Fruit fly (Drosophila melanogaster) whole organism, embryonic: ENCODE data around the gene CAH9.
A peak's percentile ranks its signal among the peaks of the same experiment; 100 is the strongest.

Experiments
- Atf-2 ChIP-seq: fragments of 200-800 bp; sonication (Bioruptor generic); optimal IDR thresholded peaks from 2 replicates; lab custom pipeline; 2016; ENCODE audit warnings: missing biosample characterization, missing genetic modification characterization
- CG10366 ChIP-seq: fragments of 200-800 bp; sonication (Bioruptor generic); IDR thresholded peaks from 2 replicates; pipeline ENCODE4 v1.3.6; 2022; ENCODE audit warnings: missing biosample characterization, missing genetic modification characterization
- CG10543 ChIP-seq: fragments of 200-800 bp; sonication (Bioruptor generic); optimal IDR thresholded peaks from 3 replicates; lab custom pipeline; 2017; ENCODE audit warnings: missing biosample characterization, mild to moderate bottlenecking, missing genetic modification characterization, moderate library complexity
- CG10565 ChIP-seq: fragments of 200-800 bp; sonication (Bioruptor generic); optimal IDR thresholded peaks from 3 replicates; lab custom pipeline; 2016; ENCODE audit warnings: missing biosample characterization, mild to moderate bottlenecking, missing genetic modification characterization
- CG11093 ChIP-seq: fragments of 200-800 bp; sonication (Bioruptor generic); IDR thresholded peaks from 3 replicates; pipeline ENCODE4 v1.3.6; 2022; ENCODE audit warnings: missing biosample characterization, missing genetic modification characterization
- CG11247 ChIP-seq: fragments of 200-800 bp; sonication (Bioruptor generic); IDR thresholded peaks from 2 replicates; pipeline ENCODE4 v1.3.6; 2022; ENCODE audit warnings: missing biosample characterization, missing genetic modification characterization
- CG12071 ChIP-seq: fragments of 200-800 bp; sonication (Bioruptor generic); optimal IDR thresholded peaks from 3 replicates; lab custom pipeline; 2018; ENCODE audit warnings: missing biosample characterization, mild to moderate bottlenecking, missing genetic modification characterization
- CG13287 ChIP-seq: fragments of 200-800 bp; sonication (Bioruptor generic); IDR thresholded peaks from 2 replicates; pipeline ENCODE4 v1.3.6; 2022; ENCODE audit warnings: missing biosample characterization, missing genetic modification characterization; ENCODE audit not compliant: partially characterized antibody
- CG15514 ChIP-seq: fragments of 200-800 bp; sonication (Bioruptor generic); optimal IDR thresholded peaks from 3 replicates; lab custom pipeline; 2017; ENCODE audit warnings: missing biosample characterization, missing genetic modification characterization, mild to moderate bottlenecking, moderate library complexity, missing genetic modification reagents
- CG17385 ChIP-seq: fragments of 200-800 bp; sonication (Bioruptor generic); optimal IDR thresholded peaks from 3 replicates; lab custom pipeline; 2018; ENCODE audit warnings: missing biosample characterization, mild to moderate bottlenecking, missing genetic modification characterization
- CG30403 ChIP-seq: fragments of 200-800 bp; sonication (Bioruptor generic); optimal IDR thresholded peaks from 3 replicates; lab custom pipeline; 2016; ENCODE audit warnings: missing biosample characterization, missing genetic modification characterization
- CG32767 ChIP-seq: fragments of 200-800 bp; sonication (Bioruptor generic); IDR thresholded peaks from 2 replicates; pipeline ENCODE4 v1.3.6; 2022; ENCODE audit warnings: missing biosample characterization, missing genetic modification characterization
- CG34224 ChIP-seq: fragments of 200-800 bp; sonication (Bioruptor generic); IDR thresholded peaks from 3 replicates; pipeline ENCODE4 v1.3.6; 2022; ENCODE audit warnings: missing biosample characterization, missing genetic modification characterization; ENCODE audit not compliant: partially characterized antibody
- CG3838 ChIP-seq: fragments of 200-800 bp; sonication (Bioruptor generic); optimal IDR thresholded peaks from 3 replicates; lab custom pipeline; 2016; ENCODE audit warnings: missing biosample characterization, missing genetic modification characterization
- CG4282 ChIP-seq: fragments of 200-800 bp; sonication (Bioruptor generic); optimal IDR thresholded peaks from 2 replicates; lab custom pipeline; 2016; ENCODE audit warnings: missing biosample characterization, missing genetic modification characterization
- CG4360 ChIP-seq: fragments of 200-800 bp; sonication (Bioruptor generic); IDR thresholded peaks from 2 replicates; pipeline ENCODE4 v1.3.6; 2022; ENCODE audit warnings: missing biosample characterization, missing genetic modification characterization
- CG4404 ChIP-seq: fragments of 200-800 bp; sonication (Bioruptor generic); IDR thresholded peaks from 2 replicates; pipeline ENCODE4 v1.3.6; 2022; ENCODE audit warnings: missing biosample characterization, missing genetic modification characterization
- CG5953 ChIP-seq: fragments of 200-800 bp; sonication (Bioruptor generic); IDR thresholded peaks from 2 replicates; pipeline ENCODE4 v1.3.6; 2022; ENCODE audit warnings: missing biosample characterization, missing genetic modification characterization
- CG9609 ChIP-seq: fragments of 200-800 bp; sonication (Bioruptor generic); optimal IDR thresholded peaks from 3 replicates; lab custom pipeline; 2016; ENCODE audit warnings: missing biosample characterization, missing genetic modification characterization
- D19A ChIP-seq: fragments of 200-800 bp; optimal IDR thresholded peaks from 3 replicates; lab custom pipeline; 2019; ENCODE audit warnings: missing biosample characterization, mild to moderate bottlenecking, missing genetic modification characterization, moderate library complexity
- D19B ChIP-seq: fragments of 200-800 bp; sonication (Bioruptor generic); optimal IDR thresholded peaks from 2 replicates; lab custom pipeline; 2017; ENCODE audit warnings: missing biosample characterization, mild to moderate bottlenecking, missing genetic modification characterization
- Dad ChIP-seq: fragments of 200-800 bp; sonication (Bioruptor generic); optimal IDR thresholded peaks from 3 replicates; lab custom pipeline; 2016; ENCODE audit warnings: missing biosample characterization, missing genetic modification characterization
- Dll ChIP-seq: fragments of 200-800 bp; sonication (Bioruptor generic); IDR thresholded peaks from 4 replicates; pipeline ENCODE4 v1.3.6; 2022; ENCODE audit warnings: missing biosample characterization, missing genetic modification characterization; ENCODE audit not compliant: partially characterized antibody
- HLH3B ChIP-seq: fragments of 200-800 bp; sonication (Bioruptor generic); IDR thresholded peaks from 2 replicates; pipeline ENCODE4 v1.3.6; 2022; ENCODE audit warnings: missing biosample characterization, missing genetic modification characterization
- Mad ChIP-seq: fragments of 200-800 bp; sonication (Bioruptor generic); optimal IDR thresholded peaks from 2 replicates; lab custom pipeline; 2016; ENCODE audit warnings: missing biosample characterization, missing genetic modification characterization
- NC2α ChIP-seq: fragments of 200-800 bp; sonication (Bioruptor generic); optimal IDR thresholded peaks from 2 replicates; lab custom pipeline; 2016; ENCODE audit warnings: missing biosample characterization, missing genetic modification characterization
- Nf-YC ChIP-seq: fragments of 200-800 bp; optimal IDR thresholded peaks from 3 replicates; lab custom pipeline; 2019; ENCODE audit warnings: missing biosample characterization, mild to moderate bottlenecking, missing genetic modification characterization, moderate library complexity
- Ptx1 ChIP-seq: fragments of 200-800 bp; sonication (Bioruptor generic); IDR thresholded peaks from 2 replicates; pipeline ENCODE4 v1.3.6; 2022; ENCODE audit warnings: missing biosample characterization, missing genetic modification characterization
- Sin3A ChIP-seq: fragments of >200 bp; optimal IDR thresholded peaks from 2 replicates; lab custom pipeline; 2018
- abd-A ChIP-seq: fragments of 200-800 bp; sonication (Bioruptor generic); optimal IDR thresholded peaks from 3 replicates; lab custom pipeline; 2019; ENCODE audit warnings: missing biosample characterization, mild to moderate bottlenecking, missing genetic modification characterization, moderate library complexity
- ato ChIP-seq: fragments of 200-800 bp; sonication (Bioruptor generic); IDR thresholded peaks from 2 replicates; pipeline ENCODE4 v1.3.6; 2022; ENCODE audit warnings: missing biosample characterization, missing genetic modification characterization; ENCODE audit not compliant: partially characterized antibody
- bbx ChIP-seq: fragments of 200-800 bp; sonication (Bioruptor generic); IDR thresholded peaks from 2 replicates; pipeline ENCODE4 v1.3.6; 2022; ENCODE audit warnings: missing biosample characterization, missing genetic modification characterization; ENCODE audit not compliant: partially characterized antibody
- crc ChIP-seq: fragments of 200-800 bp; sonication (Bioruptor generic); optimal IDR thresholded peaks from 2 replicates; lab custom pipeline; 2016; ENCODE audit warnings: missing biosample characterization, missing genetic modification characterization
- danr ChIP-seq: fragments of 200-800 bp; sonication (Bioruptor generic); IDR thresholded peaks from 2 replicates; pipeline ENCODE4 v1.3.6; 2022; ENCODE audit warnings: missing biosample characterization, missing genetic modification characterization
- dm ChIP-seq: fragments of 200-800 bp; sonication (Bioruptor generic); optimal IDR thresholded peaks from 3 replicates; lab custom pipeline; 2016; ENCODE audit warnings: missing biosample characterization, missing genetic modification characterization
- dpn ChIP-seq, 2 experiments: fragments of 200-800 bp; sonication (Bioruptor generic); optimal IDR thresholded peaks; 3 replicates each; lab custom pipeline; 2016; ENCODE audit warnings: missing biosample characterization in 2 of 2, missing genetic modification characterization in 2 of 2
- gem ChIP-seq: fragments of 200-800 bp; sonication (Bioruptor generic); optimal IDR thresholded peaks from 2 replicates; lab custom pipeline; 2019; ENCODE audit warnings: missing biosample characterization, mild to moderate bottlenecking, missing genetic modification characterization, moderate library complexity
- hb ChIP-seq: fragments of 200-800 bp; sonication (Bioruptor generic); IDR thresholded peaks from 3 replicates; pipeline ENCODE4 v1.3.6; 2022; ENCODE audit warnings: missing biosample characterization, missing genetic modification characterization; ENCODE audit not compliant: partially characterized antibody
- jumu ChIP-seq: fragments of 200-800 bp; sonication (Bioruptor generic); optimal IDR thresholded peaks from 3 replicates; lab custom pipeline; 2016; ENCODE audit warnings: missing biosample characterization, missing genetic modification characterization
- maf-S ChIP-seq: fragments of 200-800 bp; sonication (Bioruptor generic); optimal IDR thresholded peaks from 2 replicates; lab custom pipeline; 2016; ENCODE audit warnings: missing biosample characterization, missing genetic modification characterization
- pum ChIP-seq: fragments of 200-800 bp; sonication (Bioruptor generic); optimal IDR thresholded peaks from 2 replicates; lab custom pipeline; 2016; ENCODE audit warnings: missing biosample characterization, missing genetic modification characterization
- run ChIP-seq: fragments of 200-800 bp; sonication (Bioruptor generic); optimal IDR thresholded peaks from 3 replicates; lab custom pipeline; 2018; ENCODE audit warnings: missing biosample characterization, mild to moderate bottlenecking, missing genetic modification characterization
- sc ChIP-seq, 3 experiments: fragments of >200 bp in 2 of 3; fragments of 200-800 bp in 1 of 3; sonication (Bioruptor generic) in 1 of 3; optimal IDR thresholded peaks; 2 replicates in 2 of 3; 3 replicates in 1 of 3; lab custom pipeline; 2017; ENCODE audit warnings: mild to moderate bottlenecking in 1 of 3, missing biosample characterization in 1 of 3, missing genetic modification characterization in 1 of 3, missing genetic modification reagents in 1 of 3
- seq ChIP-seq: fragments of 200-800 bp; sonication (Bioruptor generic); IDR thresholded peaks from 2 replicates; pipeline ENCODE4 v1.3.6; 2022; ENCODE audit warnings: missing biosample characterization, missing genetic modification characterization
- shn ChIP-seq: fragments of 200-800 bp; sonication (Bioruptor generic); optimal IDR thresholded peaks from 3 replicates; lab custom pipeline; 2016; ENCODE audit warnings: missing biosample characterization, missing genetic modification characterization
- trem ChIP-seq: fragments of 200-800 bp; optimal IDR thresholded peaks from 3 replicates; lab custom pipeline; 2019; ENCODE audit warnings: missing biosample characterization, mild to moderate bottlenecking, missing genetic modification characterization, moderate library complexity
- unc-4 ChIP-seq: fragments of 200-800 bp; sonication (Bioruptor generic); IDR thresholded peaks from 2 replicates; pipeline ENCODE4 v1.3.6; 2022; ENCODE audit warnings: missing biosample characterization, missing genetic modification characterization; ENCODE audit not compliant: partially characterized antibody
- unpg ChIP-seq: fragments of 200-800 bp; sonication (Bioruptor generic); optimal IDR thresholded peaks from 3 replicates; lab custom pipeline; 2018; ENCODE audit warnings: missing biosample characterization, mild to moderate bottlenecking, missing genetic modification characterization, moderate library complexity

Gene CAH9

dm6 chr3R:27116465-27117092, 10.6 kb upstream of the CAH9 start, which contains the start of the genes CG6066 and CG5880 (continued):
- TF ChIP-seq bbx (GFP tag; lab: Robert Waterston, UW) (peak; percentile 90), crc (GFP tag; lab: Kevin White, UChicago) (no peak), CG32767 (no peak), CG4360 (GFP tag; lab: Robert Waterston, UW) (no peak), trem (tag; lab: Kevin White, UChicago) (peak; percentile 37), Dll (peak; percentile 90), CG9609 (GFP tag; lab: Kevin White, UChicago) (no peak), unc-4 (peak; percentile 82), D19B (GFP tag; lab: Kevin White, UChicago) (no peak), CG4282 (no peak), Dad (GFP tag; lab: Kevin White, UChicago) (no peak), danr (GFP tag; lab: Robert Waterston, UW) (no peak), CG17385 (GFP tag; lab: Kevin White, UChicago) (no peak), seq (GFP tag; lab: Robert Waterston, UW) (no peak), gem (tag; lab: Kevin White, UChicago) (no peak), CG12071 (no peak), maf-S (GFP tag; lab: Kevin White, UChicago) (no peak), CG34224 (peak; percentile 89), CG5953 (GFP tag; lab: Robert Waterston, UW) (no peak), CG30403 (GFP tag; lab: Kevin White, UChicago) (no peak), NC2α (GFP tag; lab: Kevin White, UChicago) (no peak), CG11247 (GFP tag; lab: Robert Waterston, UW) (no peak), Atf-2 (GFP tag; lab: Kevin White, UChicago) (no peak), Ptx1 (GFP tag; lab: Robert Waterston, UW) (no peak), hb (GFP tag; lab: Robert Waterston, UW) (peak; percentile 74; the same call in 1 of the 3 replicates)

DNA sequence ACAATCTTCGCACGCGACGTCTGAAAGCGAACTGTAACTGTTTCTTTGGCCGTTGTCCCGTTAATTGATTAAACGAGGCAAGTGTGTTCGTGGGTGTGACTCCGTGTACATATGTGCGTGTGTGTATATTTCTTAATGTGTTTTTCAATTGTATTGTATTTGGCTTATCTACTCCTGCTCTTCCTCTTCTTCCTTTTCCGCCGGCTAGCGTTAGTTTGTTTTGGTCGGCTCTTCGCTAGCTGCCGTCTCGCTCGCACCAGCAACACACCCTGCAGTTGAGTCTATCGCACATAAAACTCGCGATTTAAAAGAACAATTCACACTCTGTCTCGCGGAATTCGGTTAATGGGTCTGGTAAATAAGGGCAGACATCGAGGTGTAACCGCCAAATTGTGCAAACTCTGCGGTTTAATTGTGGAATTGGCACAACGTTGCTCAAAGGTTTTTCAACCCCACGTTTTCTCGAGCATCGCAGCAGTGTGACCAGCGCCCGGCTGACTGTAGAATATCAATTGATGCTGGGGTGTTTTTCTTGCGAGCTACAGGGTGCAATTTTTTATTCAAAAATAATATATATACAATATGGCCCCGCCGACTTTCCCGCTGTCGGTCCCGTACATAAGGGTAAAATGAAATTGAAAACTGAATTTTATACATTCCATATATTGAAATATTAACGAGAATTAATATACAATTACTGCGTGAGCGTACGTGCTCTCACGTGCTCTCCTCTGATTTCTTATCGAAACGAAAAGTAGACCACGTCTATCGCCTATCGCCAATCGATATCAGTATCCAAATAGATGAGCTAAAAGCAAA, 6.0 kb upstream of the CAH9 start, which contains the start of the genes gb and CG5815:
Gene gb (minus strand): TSS at position 487 of the 819 bp plus-strand sequence.
Gene CG5815 (plus strand): TSS at position 783 of the 819 bp plus-strand sequence.
- TF ChIP-seq Mad (GFP tag; lab: Kevin White, UChicago) (peak; percentile 92), CG3838 (GFP tag; lab: Kevin White, UChicago) (peak; percentile 77), ato (GFP tag; lab: Robert Waterston, UW) (peak; percentile 86), sc (optimal IDR thresholded peaks at IDR 0.05; lab: Kevin White, UChicago) (no peak), sc (GFP tag; optimal IDR thresholded peaks at IDR 0.05; lab: Kevin White, UChicago) (peak; percentile 76), Nf-YC (tag; lab: Kevin White, UChicago) (peak; percentile 82), CG4404 (GFP tag; lab: Robert Waterston, UW) (peak; percentile 85), pum (peak; percentile 66), HLH3B (GFP tag; lab: Robert Waterston, UW) (peak; percentile 86), CG15514 (GFP tag; lab: Kevin White, UChicago) (peak; percentile 87), unpg (peak; percentile 89), CG13287 (GFP tag; lab: Robert Waterston, UW) (peak; percentile 99), CG9609 (GFP tag; lab: Kevin White, UChicago) (peak; percentile 75), abd-A (tag; lab: Kevin White, UChicago) (no peak), CG10565 (GFP tag; lab: Kevin White, UChicago) (peak; percentile 32), CG10543 (peak; percentile 90), CG11093 (GFP tag; lab: Robert Waterston, UW) (peak; percentile 73), D19A (tag; lab: Kevin White, UChicago) (peak; percentile 79), run (tag; lab: Kevin White, UChicago) (peak; percentile 60), jumu (peak; percentile 61), Sin3A (peak; percentile 82), shn (GFP tag; lab: Kevin White, UChicago) (peak; percentile 73), CG10366 (GFP tag; lab: Robert Waterston, UW) (peak; percentile 98), dpn (GFP tag; optimal IDR thresholded peaks at IDR 0.05; lab: Kevin White, UChicago) (peak; percentile 89 to 92), dm (GFP tag; lab: Kevin White, UChicago) (peak; percentile 85)
